Worm (Caenorhabditis elegans) whole organism, L4/young adult: ENCODE data around the gene endu-2.

Source experiments
- W03F9.2 ChIP-seq: fragments of 150-350 bp; optimal IDR thresholded peaks from 2 replicates; lab custom pipeline; 2014; ENCODE audit warnings: missing biosample characterization, missing genetic modification characterization
- dao-5 ChIP-seq: sonication (generic microtip); optimal IDR thresholded peaks from 2 replicates; lab custom pipeline; 2016; ENCODE audit warnings: missing genotype, missing genetic modification characterization, moderate library complexity, missing compliant biosample characterization
- him-1 ChIP-seq: sonication (generic microtip); optimal IDR thresholded peaks from 2 replicates; lab custom pipeline; 2016; ENCODE audit warnings: missing genotype, missing genetic modification reagents, missing genetic modification characterization, missing compliant biosample characterization

The endu-2 gene

ce11 chrX:8241906-8242305, at the start of gene endu-2:
Gene endu-2, plus strand, starts transcription at chrX:8242301.
- no peak for TF ChIP-seq him-1
- no peak for TF ChIP-seq W03F9.2
- no peak for TF ChIP-seq dao-5 (tag; lab: Kevin White, UChicago)

ce11 chrX:8193213-8193612, 48.9 kb upstream of the endu-2 start:
- TF ChIP-seq dao-5 (tag; lab: Kevin White, UChicago): no peak
- no peak for TF ChIP-seq W03F9.2
- TF ChIP-seq him-1: no peak

- TF ChIP-seq W03F9.2 (no peak), him-1 (no peak), dao-5 (tag; lab: Kevin White, UChicago) (no peak)
Measured at ce11 chrX:8200206-8200605, 41.9 kb upstream of the endu-2 start.

ce11 chrX:8201210-8201609, 40.9 kb upstream of the endu-2 start:
- no peak for TF ChIP-seq him-1
- TF ChIP-seq dao-5 (tag; lab: Kevin White, UChicago): no peak
- no peak for TF ChIP-seq W03F9.2

- TF ChIP-seq dao-5 (tag; lab: Kevin White, UChicago) (no peak), him-1 (no peak), W03F9.2 (no peak)
Measured at ce11 chrX:8203684-8204083, 38.4 kb upstream of the endu-2 start, which contains the start of gene C17H11.6. Gene C17H11.6, minus strand, starts transcription at chrX:8203784.

ce11 chrX:8204475-8204874, 37.6 kb upstream of the endu-2 start:
- TF ChIP-seq dao-5 (tag; lab: Kevin White, UChicago): no peak
- no peak for TF ChIP-seq W03F9.2
- TF ChIP-seq him-1: no peak

- no peak for TF ChIP-seq W03F9.2
- TF ChIP-seq dao-5 (tag; lab: Kevin White, UChicago): no peak
- no peak for TF ChIP-seq him-1
Measured at ce11 chrX:8205919-8206318, 36.2 kb upstream of the endu-2 start.

- TF ChIP-seq W03F9.2: no peak
Measured at ce11 chrX:8210999-8211398, 31.1 kb upstream of the endu-2 start, which contains the start of gene cdd-1. Gene cdd-1, minus strand, starts transcription at chrX:8211149.

ce11 chrX:8214424-8215115, 27.5 kb upstream of the endu-2 start, which contains the start of gene C47D2.1:
Gene C47D2.1, plus strand, starts transcription at chrX:8215065.
- TF ChIP-seq him-1 (no peak), dao-5 (tag; lab: Kevin White, UChicago) (no peak), W03F9.2 (no peak)

- no peak for TF ChIP-seq him-1
- no peak for TF ChIP-seq dao-5 (tag; lab: Kevin White, UChicago)
- no peak for TF ChIP-seq W03F9.2
Measured at ce11 chrX:8216957-8217356, 25.1 kb upstream of the endu-2 start.

- TF ChIP-seq him-1 (no peak), W03F9.2 (no peak), dao-5 (tag; lab: Kevin White, UChicago) (no peak)
Measured at ce11 chrX:8218653-8219052, 23.4 kb upstream of the endu-2 start, which contains the start of gene K02A6.4. Gene K02A6.4, minus strand, starts transcription at chrX:8218753.

- no peak for TF ChIP-seq him-1
Measured at ce11 chrX:8219428-8219827, 22.7 kb upstream of the endu-2 start, which contains the start of gene K02A6.1. Gene K02A6.1, plus strand, starts transcription at chrX:8219728.

- TF ChIP-seq him-1 (no peak), W03F9.2 (no peak), dao-5 (tag; lab: Kevin White, UChicago) (no peak)
Measured at ce11 chrX:8224916-8225315, 17.2 kb upstream of the endu-2 start, which contains the start of gene K02A6.2. Gene K02A6.2, minus strand, starts transcription at chrX:8225016.

- TF ChIP-seq him-1: no peak
- TF ChIP-seq dao-5 (tag; lab: Kevin White, UChicago): no peak
- no peak for TF ChIP-seq W03F9.2
Measured at ce11 chrX:8229221-8229620, 12.9 kb upstream of the endu-2 start.

ce11 chrX:8230579-8230978, 11.5 kb upstream of the endu-2 start:
- TF ChIP-seq dao-5 (tag; lab: Kevin White, UChicago): no peak
- no peak for TF ChIP-seq him-1
- no peak for TF ChIP-seq W03F9.2

ce11 chrX:8231858-8232257, 10.2 kb upstream of the endu-2 start, which contains the start of gene K02A6.3:
Gene K02A6.3, minus strand, starts transcription at chrX:8231931.
- TF ChIP-seq W03F9.2 (peak; percentile 58), him-1 (no peak)
